Worm (Caenorhabditis elegans): Measurements from ENCODE around the gene bath-1.
"Not testable (repeated sequence)": the region's sequence is repeated elsewhere in the genome, so short reads cannot be mapped to it uniquely, and the experiment has no call there.

The bath-1 gene

DNA sequence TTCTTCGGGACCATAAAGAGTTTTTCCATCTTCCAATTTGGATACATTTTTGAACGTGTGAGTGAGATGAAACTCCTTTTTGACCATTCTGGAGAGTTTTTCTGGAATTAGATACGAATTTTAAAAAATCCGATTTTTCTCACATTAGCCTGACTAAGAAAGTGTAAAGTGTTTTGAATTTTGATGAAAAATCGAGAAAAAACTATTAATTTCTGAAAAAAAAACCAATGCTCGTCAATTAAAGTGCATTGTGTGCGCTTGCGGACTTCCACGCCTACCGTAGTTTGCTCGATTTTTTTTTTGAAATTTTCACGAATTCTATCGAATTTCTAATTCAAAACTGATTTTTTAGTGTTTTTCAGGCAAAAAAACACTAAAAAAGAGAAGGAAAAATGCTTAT, at the start of gene bath-1:
Gene bath-1, minus strand, starts transcription at position 101 of the 400 bp plus-strand sequence.
- TF ChIP-seq unc-62 (GFP tag; optimal IDR thresholded peaks at IDR 0.05) = no peak

- no peak for TF ChIP-seq unc-62 (GFP tag; optimal IDR thresholded peaks at IDR 0.05)
These were observed 47.9 kb upstream of the bath-1 start for ce11 chrII:2076467-2076866.

- no peak for TF ChIP-seq unc-62 (GFP tag; optimal IDR thresholded peaks at IDR 0.05)
These were observed 46.9 kb upstream of the bath-1 start, which contains the start of gene F07E5.8 for ce11 chrII:2075513-2075912. Gene F07E5.8, minus strand, starts transcription at chrII:2075613.

ce11 chrII:2071429-2071828, 42.8 kb upstream of the bath-1 start, which contains the start of gene F07E5.7:
Gene F07E5.7, minus strand, starts transcription at chrII:2071529.
- no peak for TF ChIP-seq unc-62 (GFP tag; optimal IDR thresholded peaks at IDR 0.05)

DNA sequence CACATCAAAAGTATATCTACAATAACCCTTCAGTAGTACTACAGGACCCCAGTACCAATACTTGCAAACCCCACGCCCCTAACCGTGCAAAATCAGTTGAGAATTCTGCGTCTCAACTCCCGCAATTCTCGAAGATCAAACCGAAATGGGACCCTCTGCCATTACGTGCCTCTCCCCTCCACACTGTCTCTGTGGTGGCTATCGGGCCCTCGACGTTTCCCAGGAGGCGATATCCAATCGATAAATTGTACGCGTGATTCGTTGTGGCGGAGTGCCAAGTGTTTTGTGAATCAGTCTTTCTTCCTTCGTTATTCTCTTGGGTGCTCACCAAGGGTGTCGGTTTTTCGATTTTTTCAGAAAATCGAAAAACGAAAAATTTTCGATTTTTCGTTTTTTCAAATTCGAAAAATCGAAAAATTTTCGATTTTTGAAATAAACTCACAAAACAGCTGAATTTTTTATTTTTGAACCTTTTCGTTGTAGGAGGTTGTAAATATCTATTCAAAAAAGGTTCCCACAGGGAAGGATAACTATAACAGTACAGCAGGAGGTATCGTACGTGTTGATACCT, 38.9 kb upstream of the bath-1 start, which contains the start of gene F07E5.12:
Gene F07E5.12, plus strand, starts transcription at position 521 of the 571 bp plus-strand sequence.
- TF ChIP-seq unc-62 (GFP tag; optimal IDR thresholded peaks at IDR 0.05) = not testable (repeated sequence)

DNA sequence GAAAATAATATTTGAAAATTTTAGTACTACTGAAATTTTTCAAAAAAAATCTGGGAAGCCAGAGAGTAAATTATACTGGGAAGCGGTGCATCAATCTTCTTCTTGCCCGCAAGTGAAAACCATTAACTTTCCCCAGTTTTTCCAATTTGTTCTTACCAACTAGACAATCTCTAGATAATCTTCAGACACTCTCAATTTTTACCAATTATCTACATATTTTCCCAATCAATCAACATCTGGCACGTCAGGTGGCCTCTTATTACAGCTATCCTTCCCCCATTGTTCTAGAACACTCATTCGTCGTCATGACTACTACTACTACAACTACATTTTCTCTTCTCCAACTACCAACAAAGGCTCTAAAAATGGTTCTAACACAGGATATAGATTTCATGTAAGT, 35.9 kb upstream of the bath-1 start, which contains the start of gene fbxb-6:
Gene fbxb-6, plus strand, starts transcription at position 301 of the 400 bp plus-strand sequence.
- no peak for TF ChIP-seq unc-62 (GFP tag; optimal IDR thresholded peaks at IDR 0.05)

DNA sequence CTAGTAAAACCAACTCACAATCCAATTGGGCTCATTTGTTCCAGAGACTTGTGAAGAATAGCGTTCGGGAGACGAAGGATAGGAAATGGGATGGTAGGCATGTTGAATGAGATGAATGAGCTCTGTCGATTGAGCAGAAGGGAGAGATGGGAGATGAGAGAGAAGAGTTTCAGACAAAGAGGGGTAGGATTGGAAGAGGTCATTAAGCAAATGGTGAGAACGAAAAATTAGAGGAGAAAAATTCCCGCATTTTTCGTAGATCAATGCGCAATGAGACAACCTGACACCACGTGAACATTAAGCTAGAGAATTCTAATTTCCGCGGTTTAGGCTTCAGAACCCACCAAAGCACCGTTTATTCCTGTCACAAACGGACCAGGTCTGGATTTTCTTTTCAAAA, 35.4 kb upstream of the bath-1 start, which contains the start of gene F07E5.13:
Gene F07E5.13, minus strand, starts transcription at position 101 of the 400 bp plus-strand sequence.
- TF ChIP-seq unc-62 (GFP tag; optimal IDR thresholded peaks at IDR 0.05) = no peak

ce11 chrII:2058985-2059384, 30.4 kb upstream of the bath-1 start, which contains the start of gene F07E5.5:
Gene F07E5.5, minus strand, starts transcription at chrII:2059070.
- TF ChIP-seq unc-62 (GFP tag; optimal IDR thresholded peaks at IDR 0.05) = no peak

DNA sequence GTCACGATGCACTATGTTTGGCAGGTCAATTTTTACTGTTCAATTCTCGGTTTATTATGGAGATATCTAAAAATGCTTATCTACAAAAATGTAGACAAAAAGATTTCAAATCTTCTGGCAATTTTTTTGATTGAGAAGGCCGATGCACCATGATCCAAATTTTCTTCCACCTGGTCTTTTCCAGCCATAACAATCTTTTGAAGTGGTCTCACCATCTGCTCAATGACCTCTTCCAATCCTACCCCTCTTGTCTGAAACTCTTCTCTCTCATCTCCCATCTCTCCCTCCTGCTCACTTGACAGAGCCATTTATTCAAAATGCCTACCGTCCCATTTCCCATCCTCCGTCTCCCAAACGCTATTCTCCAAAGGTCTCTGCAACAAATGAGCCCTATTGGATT, 22.8 kb upstream of the bath-1 start, which contains the start of gene fbxb-35:
Gene fbxb-35, plus strand, starts transcription at position 301 of the 400 bp plus-strand sequence.
- no peak for TF ChIP-seq unc-62 (GFP tag; optimal IDR thresholded peaks at IDR 0.05)

DNA sequence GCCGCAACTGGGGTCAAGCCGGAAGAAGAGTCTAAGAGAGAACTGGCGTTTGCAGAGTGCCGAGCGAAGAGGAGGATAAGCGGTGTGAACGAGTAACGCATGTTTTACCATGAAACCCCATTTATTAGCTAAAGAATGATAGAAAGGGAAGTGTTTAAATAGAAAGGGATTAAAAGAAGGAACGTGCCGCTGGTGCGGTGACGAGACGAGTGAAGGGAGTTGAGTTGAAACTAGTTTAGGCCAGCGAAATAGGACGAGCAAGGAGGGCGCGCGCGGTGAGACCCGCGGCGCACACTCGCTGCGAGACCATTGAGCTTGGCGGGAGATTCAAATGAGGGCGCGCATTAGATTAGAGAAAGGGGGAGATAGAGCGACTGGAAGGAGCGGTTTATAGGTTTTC, 17.9 kb upstream of the bath-1 start, which contains the start of gene math-1:
Gene math-1, minus strand, starts transcription at position 101 of the 400 bp plus-strand sequence.
- not testable (repeated sequence) for TF ChIP-seq unc-62 (GFP tag; optimal IDR thresholded peaks at IDR 0.05)

- no peak for TF ChIP-seq unc-62 (GFP tag; optimal IDR thresholded peaks at IDR 0.05)
These were observed 16.9 kb upstream of the bath-1 start, which contains the start of gene bath-24 for ce11 chrII:2045505-2045904. Gene bath-24, minus strand, starts transcription at chrII:2045605.

- no peak for TF ChIP-seq unc-62 (GFP tag; optimal IDR thresholded peaks at IDR 0.05)
These were observed 13.8 kb upstream of the bath-1 start, which contains the start of gene bath-20 for ce11 chrII:2042447-2042846. Gene bath-20, minus strand, starts transcription at chrII:2042547.

DNA sequence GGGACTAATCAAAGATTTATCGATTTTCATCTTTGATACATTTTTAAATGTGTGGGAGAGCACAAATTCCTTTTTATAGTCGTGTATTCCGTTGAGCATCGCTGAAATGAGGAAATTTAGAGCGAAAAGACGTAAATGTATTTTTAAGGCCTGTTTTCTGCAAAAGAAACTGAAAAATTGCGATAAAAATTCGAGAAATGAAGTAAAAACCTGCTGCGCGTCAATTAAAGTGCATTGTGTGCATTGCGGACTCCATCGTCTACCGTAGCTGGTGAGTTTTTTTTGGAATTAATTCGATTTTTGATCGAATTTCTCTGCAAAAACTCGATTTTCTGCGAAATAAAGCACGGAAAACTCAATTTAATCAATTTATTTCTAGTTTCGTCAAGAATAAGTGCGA, 10.7 kb upstream of the bath-1 start, which contains the start of gene bath-19:
Gene bath-19, minus strand, starts transcription at position 101 of the 400 bp plus-strand sequence.
- no peak for TF ChIP-seq unc-62 (GFP tag; optimal IDR thresholded peaks at IDR 0.05)

- TF ChIP-seq unc-62 (GFP tag; optimal IDR thresholded peaks at IDR 0.05) = no peak
These were observed 4.7 kb upstream of the bath-1 start, which contains the start of gene F59H6.14 for ce11 chrII:2033286-2033685. Gene F59H6.14, plus strand, starts transcription at chrII:2033586.

- not testable (repeated sequence) for TF ChIP-seq unc-62 (GFP tag; optimal IDR thresholded peaks at IDR 0.05)
These were observed 3.7 kb upstream of the bath-1 start, which contains the start of gene btb-4 for ce11 chrII:2032282-2032681. Gene btb-4, plus strand, starts transcription at chrII:2032316.

DNA sequence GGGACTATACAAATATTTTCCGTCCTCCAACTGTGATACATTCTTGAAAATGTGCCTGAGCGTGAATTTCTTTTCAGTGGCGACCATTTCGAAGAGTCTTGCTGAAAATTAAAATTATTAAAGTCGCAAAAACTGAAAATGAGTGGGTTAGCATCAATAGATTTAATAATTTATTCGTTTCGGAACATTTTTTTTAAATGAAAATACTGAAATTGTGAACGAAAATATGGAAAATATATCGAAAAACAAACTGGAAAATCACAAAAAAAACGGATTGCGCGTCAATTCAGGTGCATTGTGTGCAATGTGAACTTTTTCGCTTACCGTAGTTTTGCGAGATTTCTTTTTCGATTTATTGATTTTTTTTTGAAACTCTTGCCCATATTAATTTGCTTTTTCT, 3.2 kb upstream of the bath-1 start, which contains the start of gene bath-5:
Gene bath-5, minus strand, starts transcription at position 101 of the 400 bp plus-strand sequence.
- TF ChIP-seq unc-62 (GFP tag; optimal IDR thresholded peaks at IDR 0.05) = no peak

ce11 chrII:2030367-2030766, 1.8 kb upstream of the bath-1 start, which contains the start of gene bath-3:
Gene bath-3, minus strand, starts transcription at chrII:2030467.
- TF ChIP-seq unc-62 (GFP tag; optimal IDR thresholded peaks at IDR 0.05) = no peak
